Fruit fly (Drosophila melanogaster): ENCODE measurements around the gene Mcm6.

The Mcm6 gene

dm6 chrX:6687267-6687666 lies 13.1 kb downstream of the Mcm6 start, which contains the start of gene CG44303:
CG44303 (minus strand) TSS chrX:6687420.
- TF ChIP-seq Nf-YB (GFP tag; optimal IDR thresholded peaks at IDR 0.05) (no peak), CG7963 (GFP tag; IDR thresholded peaks at IDR 0.05; ENCODE audit: partially characterized antibody) (peak; percentile 59; the same call in 2 of the 3 replicates), CHES-1-like (GFP tag; optimal IDR thresholded peaks at IDR 0.05) (no peak), Dfd (GFP tag; optimal IDR thresholded peaks at IDR 0.05) (no peak), da (GFP tag; optimal IDR thresholded peaks at IDR 0.05) (no peak), Scr (GFP tag; IDR thresholded peaks at IDR 0.05; ENCODE audit: partially characterized antibody) (peak; percentile 43; the same call in 1 of the 2 replicates), lbe (GFP tag; optimal IDR thresholded peaks at IDR 0.05) (no peak), sna (GFP tag; IDR thresholded peaks at IDR 0.05; ENCODE audit: partially characterized antibody) (0 out of 2 replicates have a peak, but pooled peaks have one; percentile 22), HLH4C (GFP tag; IDR thresholded peaks at IDR 0.05; ENCODE audit: partially characterized antibody) (peak; percentile 80), CG12071 (GFP tag; optimal IDR thresholded peaks at IDR 0.05) (no peak), tx (GFP tag; optimal IDR thresholded peaks at IDR 0.05) (no peak), zen2 (GFP tag; IDR thresholded peaks at IDR 0.05; ENCODE audit: partially characterized antibody) (peak; percentile 67; the same call in 2 of the 3 replicates), CG7745 (tag; optimal IDR thresholded peaks at IDR 0.05) (no peak), Elba2 (GFP tag; optimal IDR thresholded peaks at IDR 0.05) (no peak), vnd (GFP tag; IDR thresholded peaks at IDR 0.05; ENCODE audit: partially characterized antibody) (peak; percentile 62), nom (GFP tag; optimal IDR thresholded peaks at IDR 0.05) (no peak), tna (GFP tag; IDR thresholded peaks at IDR 0.05; ENCODE audit: partially characterized antibody) (peak; percentile 66), mld (GFP tag; IDR thresholded peaks at IDR 0.05; ENCODE audit: partially characterized antibody) (peak; percentile 80), grn (GFP tag; optimal IDR thresholded peaks at IDR 0.05) (no peak), Bdp1 (GFP tag; optimal IDR thresholded peaks at IDR 0.05) (no peak), CG6689 (GFP tag; IDR thresholded peaks at IDR 0.05) (no peak), nau (GFP tag; optimal IDR thresholded peaks at IDR 0.05) (no peak), CG14441 (GFP tag; IDR thresholded peaks at IDR 0.05) (no peak), Camta (GFP tag; optimal IDR thresholded peaks at IDR 0.05) (no peak), amos (GFP tag; IDR thresholded peaks at IDR 0.05; ENCODE audit: partially characterized antibody) (peak; percentile 61; the same call in 1 of the 2 replicates), CG4730 (GFP tag; IDR thresholded peaks at IDR 0.05) (no peak), nerfin-2 (GFP tag; IDR thresholded peaks at IDR 0.05; ENCODE audit: partially characterized antibody) (peak; percentile 78), Dp (GFP tag; optimal IDR thresholded peaks at IDR 0.05) (peak; percentile 71), Adf1 (GFP tag; IDR thresholded peaks at IDR 0.05) (no peak), seq (GFP tag; IDR thresholded peaks at IDR 0.05) (no peak), Dref (GFP tag; IDR thresholded peaks at IDR 0.05) (peak; percentile 77), Bteb2 (GFP tag; optimal IDR thresholded peaks at IDR 0.05) (no peak), MBD-R2 (GFP tag; IDR thresholded peaks at IDR 0.05) (peak; percentile 35; the same call in 1 of the 2 replicates), ato (GFP tag; IDR thresholded peaks at IDR 0.05; ENCODE audit: partially characterized antibody) (peak; percentile 79), crp (GFP tag; optimal IDR thresholded peaks at IDR 0.05) (no peak), CG12942 (GFP tag; optimal IDR thresholded peaks at IDR 0.05) (no peak), CG2120 (GFP tag; optimal IDR thresholded peaks at IDR 0.05) (no peak), CG12744 (GFP tag; optimal IDR thresholded peaks at IDR 0.05) (no peak), CG6791 (GFP tag; IDR thresholded peaks at IDR 0.05; ENCODE audit: partially characterized antibody) (peak; percentile 82), E2f2 (GFP tag; IDR thresholded peaks at IDR 0.05) (peak; percentile 79), NC2β (GFP tag; optimal IDR thresholded peaks at IDR 0.05) (no peak), CG18262 (tag; optimal IDR thresholded peaks at IDR 0.05) (no peak), unc-4 (GFP tag; IDR thresholded peaks at IDR 0.05; ENCODE audit: partially characterized antibody) (0 out of 2 replicates have a peak, but pooled peaks have one; percentile 23), Opbp (GFP tag; IDR thresholded peaks at IDR 0.05; ENCODE audit: partially characterized antibody) (peak; percentile 69; the same call in 2 of the 3 replicates), CG6254 (GFP tag; optimal IDR thresholded peaks at IDR 0.05) (no peak), btn (GFP tag; optimal IDR thresholded peaks at IDR 0.05) (no peak), Sry-β (GFP tag; optimal IDR thresholded peaks at IDR 0.05) (no peak), CG11247 (GFP tag; IDR thresholded peaks at IDR 0.05) (no peak), CG15696 (tag; optimal IDR thresholded peaks at IDR 0.05) (no peak)
